Worm (Caenorhabditis elegans) whole organism, early embryonic: ENCODE data around the gene F55H2.5.

Experiments
- aly-1 ChIP-seq: sonication (generic microtip); optimal IDR thresholded peaks from 2 replicates; lab custom pipeline; 2016; ENCODE audit warnings: missing genetic modification characterization, missing compliant biosample characterization
- ama-1 ChIP-seq: fragments of 150-350 bp; optimal IDR thresholded peaks from 2 replicates; lab custom pipeline; 2014
- ceh-13 ChIP-seq: fragments of 200-800 bp; sonication (Bioruptor generic); optimal IDR thresholded peaks from 2 replicates; lab custom pipeline; 2018; ENCODE audit warnings: mild to moderate bottlenecking, missing genetic modification characterization, missing compliant biosample characterization
- ceh-36 ChIP-seq: sonication (generic microtip); optimal IDR thresholded peaks from 2 replicates; lab custom pipeline; 2016; ENCODE audit warnings: missing genetic modification characterization, inconsistent platforms, missing compliant biosample characterization
- ets-7 ChIP-seq: sonication (generic microtip); optimal IDR thresholded peaks from 2 replicates; lab custom pipeline; 2016; ENCODE audit warnings: missing genotype, missing genetic modification characterization, missing compliant biosample characterization
- flt-1 ChIP-seq: fragments of 200-800 bp; sonication (Bioruptor generic); IDR thresholded peaks from 2 replicates; pipeline ENCODE4 v1.3.6; 2022; ENCODE audit warnings: missing genetic modification characterization, missing compliant biosample characterization
- hmbx-1 ChIP-seq: sonication (generic microtip); optimal IDR thresholded peaks from 2 replicates; lab custom pipeline; 2016; ENCODE audit warnings: mild to moderate bottlenecking, missing genetic modification characterization, missing compliant biosample characterization
- hnd-1 ChIP-seq: sonication (generic microtip); optimal IDR thresholded peaks from 2 replicates; lab custom pipeline; 2016; ENCODE audit warnings: missing genetic modification characterization, missing compliant biosample characterization
- pes-1 ChIP-seq: fragments of 200-800 bp; sonication (Bioruptor generic); IDR thresholded peaks from 2 replicates; pipeline ENCODE4 v1.3.6; 2022; ENCODE audit warnings: missing genetic modification reagents, missing genetic modification characterization, missing compliant biosample characterization
- scrt-1 ChIP-seq: fragments of 200-800 bp; sonication (Bioruptor generic); IDR thresholded peaks from 2 replicates; pipeline ENCODE4 v1.3.6; 2022; ENCODE audit warnings: missing genetic modification characterization, missing compliant biosample characterization
- sea-1 ChIP-seq: fragments of 200-800 bp; sonication (Bioruptor generic); conservative IDR thresholded peaks from 2 replicates; pipeline ENCODE4 v1.3.6; 2022; ENCODE audit warnings: missing genetic modification characterization, missing compliant biosample characterization
- tbx-11 ChIP-seq: fragments of 200-800 bp; sonication (Bioruptor generic); IDR thresholded peaks from 2 replicates; pipeline ENCODE4 v1.3.6; 2022; ENCODE audit warnings: missing genetic modification characterization, missing compliant biosample characterization
- tbx-37 ChIP-seq: fragments of 200-800 bp; sonication (Bioruptor generic); conservative IDR thresholded peaks from 2 replicates; pipeline ENCODE4 v1.3.6; 2022; ENCODE audit warnings: missing genetic modification reagents, missing genetic modification characterization, missing compliant biosample characterization
- tra-4 ChIP-seq: sonication (generic microtip); optimal IDR thresholded peaks from 2 replicates; lab custom pipeline; 2017; ENCODE audit warnings: missing genetic modification characterization, missing compliant biosample characterization

DNA sequence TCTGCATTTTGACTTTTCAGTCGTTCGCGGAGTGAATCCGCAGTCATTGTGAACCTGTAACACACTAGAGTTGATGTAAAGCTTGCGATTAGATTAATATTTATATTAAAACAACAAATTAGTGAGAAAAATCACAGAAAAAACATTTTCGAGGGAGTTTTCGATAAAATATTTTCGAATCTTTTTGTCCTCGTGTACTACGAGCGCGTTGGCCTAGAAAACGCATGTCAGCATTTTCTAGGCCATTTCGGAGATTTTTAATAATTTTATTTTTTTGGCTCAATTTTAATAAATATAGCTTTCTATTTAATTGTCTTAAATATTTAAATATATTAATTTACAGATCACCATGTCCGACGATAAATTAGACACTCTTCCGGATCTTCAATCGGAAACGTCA is 45.8 kb upstream of the F55H2.5 start, which contains the start of gene B0464.9:
- TF ChIP-seq ama-1 (lab: Kevin White, UChicago) (no peak), flt-1 (GFP tag; lab: Robert Waterston, UW) (no peak), ets-7 (no peak), sea-1 (no peak), hmbx-1 (tag; lab: Kevin White, UChicago) (no peak), tbx-11 (no peak), aly-1 (tag; lab: Kevin White, UChicago) (no peak), tra-4 (no peak), ceh-13 (GFP tag; lab: Kevin White, UChicago) (no peak), tbx-37 (GFP tag; lab: Robert Waterston, UW) (peak; percentile 51; the same call in 1 of the 2 replicates), ceh-36 (tag; lab: Kevin White, UChicago) (no peak), pes-1 (GFP tag; lab: Robert Waterston, UW) (peak; percentile 69), hnd-1 (tag; lab: Kevin White, UChicago) (no peak), scrt-1 (no peak)
